Fruit fly (Drosophila melanogaster): ENCODE measurements around the gene CG33272.
A peak's percentile ranks its signal among the peaks of the same experiment; 100 is the strongest.

The CG33272 gene

DNA sequence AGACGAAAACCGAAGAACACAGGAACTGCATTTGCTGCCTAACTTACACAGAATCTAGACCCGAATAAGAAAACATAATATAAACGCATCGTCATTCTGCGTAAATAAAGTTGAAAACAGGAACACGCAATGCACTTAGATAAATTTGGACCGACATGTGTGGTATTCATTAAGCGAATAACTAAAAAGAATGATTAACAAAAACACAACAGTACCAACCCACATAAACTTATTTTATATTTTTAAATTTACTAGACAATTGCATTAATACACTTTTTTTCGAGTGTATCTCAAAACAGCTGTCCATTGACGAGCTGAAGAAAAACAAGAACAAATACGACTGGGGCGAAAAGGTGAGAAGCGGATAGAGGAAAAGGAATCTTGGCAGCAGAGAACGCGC, 43.9 kb upstream of the CG33272 start (continued):
- TF ChIP-seq CG1233 (GFP tag; optimal IDR thresholded peaks at IDR 0.05) (peak; percentile 81), sug (tag; optimal IDR thresholded peaks at IDR 0.05) (peak; percentile 11), sisA (GFP tag; IDR thresholded peaks at IDR 0.05) (peak; percentile 79), lola (GFP tag; optimal IDR thresholded peaks at IDR 0.05) (peak in 1 of 3 experiments; percentile 96), lbe (GFP tag; optimal IDR thresholded peaks at IDR 0.05) (peak; percentile 15), cwo (GFP tag; optimal IDR thresholded peaks at IDR 0.05) (peak; percentile 1), CG12659 (GFP tag; optimal IDR thresholded peaks at IDR 0.05) (peak; percentile 72), pzg (GFP tag; optimal IDR thresholded peaks at IDR 0.05) (no peak), ssp (GFP tag; IDR thresholded peaks at IDR 0.05) (peak; percentile 62), BtbVII (GFP tag; optimal IDR thresholded peaks at IDR 0.05) (peak; percentile 49), chinmo (GFP tag; IDR thresholded peaks at IDR 0.05; ENCODE audit: partially characterized antibody) (no peak), chif (GFP tag; optimal IDR thresholded peaks at IDR 0.05) (peak; percentile 83 to 90), klu (GFP tag; IDR thresholded peaks at IDR 0.05) (peak; percentile 53; the same call in 1 of the 2 replicates), Atf3 (GFP tag; optimal IDR thresholded peaks at IDR 0.05) (peak; percentile 76), cato (GFP tag; optimal IDR thresholded peaks at IDR 0.05; ENCODE audit: borderline replicate concordance) (peak; percentile 63), yki (optimal IDR thresholded peaks at IDR 0.05) (no peak), fd64A (GFP tag; optimal IDR thresholded peaks at IDR 0.05) (peak; percentile 74), CG8478 (optimal IDR thresholded peaks at IDR 0.05) (no peak), NK7.1 (GFP tag; optimal IDR thresholded peaks at IDR 0.05) (no peak), NC2β (GFP tag; optimal IDR thresholded peaks at IDR 0.05) (peak; percentile 88), CG10431 (GFP tag; optimal IDR thresholded peaks at IDR 0.05) (peak; percentile 41), mirr (GFP tag; optimal IDR thresholded peaks at IDR 0.05) (no peak), psq (GFP tag; optimal IDR thresholded peaks at IDR 0.05) (peak; percentile 76), trem (tag; optimal IDR thresholded peaks at IDR 0.05) (peak; percentile 93), corto (GFP tag; optimal IDR thresholded peaks at IDR 0.05) (no peak), bab2 (GFP tag; optimal IDR thresholded peaks at IDR 0.05) (peak; percentile 69), CG14441 (GFP tag; IDR thresholded peaks at IDR 0.05) (peak; percentile 68), B-H1 (GFP tag; IDR thresholded peaks at IDR 0.05) (peak; percentile 56; the same call in 1 of the 3 replicates), Doc3 (GFP tag; IDR thresholded peaks at IDR 0.05; ENCODE audit: partially characterized antibody) (no peak), Gug (GFP tag; IDR thresholded peaks at IDR 0.05) (peak; percentile 63; the same call in 3 of the 4 replicates), gce (GFP tag; IDR thresholded peaks at IDR 0.05) (peak; percentile 39; the same call in 1 of the 3 replicates), CG1602 (GFP tag; optimal IDR thresholded peaks at IDR 0.05) (peak; percentile 82), Xbp1 (GFP tag; optimal IDR thresholded peaks at IDR 0.05) (peak; percentile 85), CG15269 (tag; optimal IDR thresholded peaks at IDR 0.05) (peak; percentile 70), CG8924 (tag; optimal IDR thresholded peaks at IDR 0.05) (peak; percentile 93), sim (GFP tag; IDR thresholded peaks at IDR 0.05) (peak; percentile 91), ara (GFP tag; IDR thresholded peaks at IDR 0.05) (peak; percentile 96), CG13424 (tag; optimal IDR thresholded peaks at IDR 0.05) (peak; percentile 83), lov (optimal IDR thresholded peaks at IDR 0.05) (no peak), lov (GFP tag; IDR thresholded peaks at IDR 0.05) (peak; percentile 92), tup (GFP tag; optimal IDR thresholded peaks at IDR 0.05) (peak; percentile 51), maf-S (GFP tag; optimal IDR thresholded peaks at IDR 0.05) (peak; percentile 61), Rfx (GFP tag; IDR thresholded peaks at IDR 0.05) (peak; percentile 43; the same call in 1 of the 2 replicates), CG8290 (GFP tag; optimal IDR thresholded peaks at IDR 0.05) (peak; percentile 87), CG8290 (tag; optimal IDR thresholded peaks at IDR 0.05) (peak; percentile 48 to 67), dati (GFP tag; IDR thresholded peaks at IDR 0.05) (peak; percentile 54; the same call in 1 of the 2 replicates), CG12769 (tag; optimal IDR thresholded peaks at IDR 0.05) (peak; percentile 46), slbo (GFP tag; IDR thresholded peaks at IDR 0.05) (peak; percentile 66), Scr (GFP tag; IDR thresholded peaks at IDR 0.05; ENCODE audit: partially characterized antibody) (no peak), run (tag; optimal IDR thresholded peaks at IDR 0.05) (peak; percentile 16), CG8281 (tag; optimal IDR thresholded peaks at IDR 0.05) (peak; percentile 42), kay (GFP tag; optimal IDR thresholded peaks at IDR 0.05) (peak; percentile 48)
